Fruit fly (Drosophila melanogaster) whole organism, embryonic: Measurements from ENCODE around the gene slam.
A peak's percentile ranks its signal among the peaks of the same experiment; 100 is the strongest.

Source experiments
- Awh ChIP-seq: fragments of 200-800 bp; sonication (Bioruptor generic); IDR thresholded peaks from 2 replicates; pipeline ENCODE4, ENCODE4 v1.3.6; 2022; ENCODE audit warnings: missing biosample characterization, missing genetic modification characterization
- B-H2 ChIP-seq: fragments of 200-800 bp; sonication (Bioruptor generic); optimal IDR thresholded peaks from 2 replicates; lab custom pipeline; 2018; ENCODE audit warnings: missing biosample characterization, mild to moderate bottlenecking, missing genetic modification characterization
- BEAF-32 ChIP-seq: fragments of 200-800 bp; sonication (Bioruptor generic); optimal IDR thresholded peaks from 3 replicates; lab custom pipeline; 2017; ENCODE audit warnings: missing biosample characterization, missing genetic modification characterization, mild to moderate bottlenecking, moderate library complexity, missing genetic modification reagents
- CG10321 ChIP-seq: fragments of 200-800 bp; sonication (Bioruptor generic); IDR thresholded peaks from 2 replicates; pipeline ENCODE4 v1.3.6; 2022; ENCODE audit warnings: missing biosample characterization, missing genetic modification characterization
- CG10654 ChIP-seq: fragments of 200-800 bp; sonication (Bioruptor generic); optimal IDR thresholded peaks from 2 replicates; lab custom pipeline; 2016; ENCODE audit warnings: missing biosample characterization, missing genetic modification characterization
- CG12299 ChIP-seq: fragments of 200-800 bp; sonication (Bioruptor generic); optimal IDR thresholded peaks from 2 replicates; lab custom pipeline; 2018; ENCODE audit warnings: missing biosample characterization, mild to moderate bottlenecking, missing genetic modification characterization
- CG12659 ChIP-seq: fragments of 200-800 bp; sonication (Bioruptor generic); optimal IDR thresholded peaks from 3 replicates; lab custom pipeline; 2017; ENCODE audit warnings: mild to moderate bottlenecking, missing biosample characterization, missing genetic modification reagents, missing genetic modification characterization
- CG13296 ChIP-seq: fragments of 200-800 bp; sonication (Bioruptor generic); optimal IDR thresholded peaks from 3 replicates; lab custom pipeline; 2018; ENCODE audit warnings: missing biosample characterization, mild to moderate bottlenecking, missing genetic modification characterization
- CG14050 ChIP-seq: fragments of 200-800 bp; sonication (Bioruptor generic); IDR thresholded peaks from 3 replicates; pipeline ENCODE4 v1.3.6; 2022; ENCODE audit warnings: missing biosample characterization, missing genetic modification characterization
- CG14441 ChIP-seq: fragments of 200-800 bp; sonication (Bioruptor generic); IDR thresholded peaks from 2 replicates; pipeline ENCODE4 v1.3.6; 2022; ENCODE audit warnings: missing biosample characterization, missing genetic modification characterization
- CG15601 ChIP-seq: fragments of 200-800 bp; sonication (Bioruptor generic); optimal IDR thresholded peaks from 3 replicates; lab custom pipeline; 2019; ENCODE audit warnings: missing biosample characterization, mild to moderate bottlenecking, missing genetic modification characterization, moderate library complexity
- CG17186 ChIP-seq: fragments of 200-800 bp; sonication (Bioruptor generic); optimal IDR thresholded peaks from 3 replicates; lab custom pipeline; 2017; ENCODE audit warnings: missing biosample characterization, missing genetic modification reagents, missing genetic modification characterization
- CG17359 ChIP-seq: fragments of 200-800 bp; sonication (Bioruptor generic); optimal IDR thresholded peaks from 3 replicates; lab custom pipeline; 2018; ENCODE audit warnings: missing biosample characterization, mild to moderate bottlenecking, missing genetic modification characterization, moderate library complexity
- CG18262 ChIP-seq: fragments of 200-800 bp; optimal IDR thresholded peaks from 3 replicates; lab custom pipeline; 2019; ENCODE audit warnings: missing biosample characterization, mild to moderate bottlenecking, missing genetic modification characterization, moderate library complexity
- CG18476 ChIP-seq: fragments of 200-800 bp; sonication (Bioruptor generic); optimal IDR thresholded peaks from 2 replicates; lab custom pipeline; 2016; ENCODE audit warnings: missing biosample characterization, mild to moderate bottlenecking, missing genetic modification characterization
- CG18619 ChIP-seq: fragments of 200-800 bp; sonication (Bioruptor generic); optimal IDR thresholded peaks from 3 replicates; lab custom pipeline; 2017; ENCODE audit warnings: missing biosample characterization, mild to moderate bottlenecking, missing genetic modification characterization
- CG30431 ChIP-seq: fragments of 200-800 bp; sonication (Bioruptor generic); optimal IDR thresholded peaks from 2 replicates; lab custom pipeline; 2017; ENCODE audit warnings: missing biosample characterization, missing genetic modification characterization
- CG3281 ChIP-seq: fragments of 200-800 bp; sonication (Bioruptor generic); optimal IDR thresholded peaks from 3 replicates; lab custom pipeline; 2017; ENCODE audit warnings: missing biosample characterization, mild to moderate bottlenecking, missing genetic modification characterization
- CG33557 ChIP-seq: fragments of 200-800 bp; sonication (Bioruptor generic); optimal IDR thresholded peaks from 2 replicates; lab custom pipeline; 2019; ENCODE audit warnings: missing biosample characterization, mild to moderate bottlenecking, missing genetic modification characterization, moderate library complexity
- CG4617 ChIP-seq: fragments of 200-800 bp; sonication (Bioruptor generic); optimal IDR thresholded peaks from 3 replicates; lab custom pipeline; 2016; ENCODE audit warnings: missing biosample characterization, missing genetic modification characterization, borderline replicate concordance
- CG6765 ChIP-seq: fragments of 200-800 bp; sonication (Bioruptor generic); optimal IDR thresholded peaks from 3 replicates; lab custom pipeline; 2017; ENCODE audit warnings: missing biosample characterization, mild to moderate bottlenecking, missing genetic modification characterization
- CG7556 ChIP-seq: fragments of 200-800 bp; sonication (Bioruptor generic); optimal IDR thresholded peaks from 2 replicates; lab custom pipeline; 2017; ENCODE audit warnings: missing biosample characterization, mild to moderate bottlenecking, missing genetic modification characterization
- CG8359 ChIP-seq: fragments of 200-800 bp; sonication (Bioruptor generic); optimal IDR thresholded peaks from 2 replicates; lab custom pipeline; 2017; ENCODE audit warnings: missing biosample characterization, mild to moderate bottlenecking, missing genetic modification characterization, borderline replicate concordance
- CG8765 ChIP-seq: fragments of 200-800 bp; sonication (Bioruptor generic); IDR thresholded peaks from 2 replicates; pipeline ENCODE4 v1.3.6; 2022; ENCODE audit warnings: missing biosample characterization, missing genetic modification characterization
- CG8924 ChIP-seq: fragments of 200-800 bp; optimal IDR thresholded peaks from 3 replicates; lab custom pipeline; 2019; ENCODE audit warnings: missing biosample characterization, mild to moderate bottlenecking, missing genetic modification characterization, moderate library complexity
- CG8944 ChIP-seq: fragments of 200-800 bp; sonication (Bioruptor generic); optimal IDR thresholded peaks from 3 replicates; lab custom pipeline; 2016; ENCODE audit warnings: missing biosample characterization, missing genetic modification characterization
- CG9215 ChIP-seq: fragments of 200-800 bp; sonication (Bioruptor generic); IDR thresholded peaks from 2 replicates; pipeline ENCODE4 v1.3.6; 2022; ENCODE audit warnings: missing biosample characterization, missing genetic modification characterization
- Dll ChIP-seq: fragments of 200-800 bp; sonication (Bioruptor generic); IDR thresholded peaks from 4 replicates; pipeline ENCODE4 v1.3.6; 2022; ENCODE audit warnings: missing biosample characterization, missing genetic modification characterization; ENCODE audit not compliant: partially characterized antibody
- Doc2 ChIP-seq: fragments of 200-800 bp; sonication (Bioruptor generic); IDR thresholded peaks from 2 replicates; pipeline ENCODE4 v1.3.6; 2022; ENCODE audit warnings: missing biosample characterization, missing genetic modification characterization
- Scr ChIP-seq: fragments of 200-800 bp; sonication (Bioruptor generic); IDR thresholded peaks from 2 replicates; pipeline ENCODE4 v1.3.6; 2022; ENCODE audit warnings: missing biosample characterization, missing genetic modification characterization; ENCODE audit not compliant: partially characterized antibody
- Trl ChIP-seq, 3 experiments: fragments of >200 bp in 2 of 3; fragments of 200-800 bp in 1 of 3; sonication (Bioruptor generic) in 1 of 3; optimal IDR thresholded peaks; 2 replicates in 1 of 3; 3 replicates in 2 of 3; lab custom pipeline; 2016 to 2017; ENCODE audit warnings: missing biosample characterization in 1 of 3, missing genetic modification characterization in 1 of 3
- abd-A ChIP-seq: fragments of 200-800 bp; sonication (Bioruptor generic); optimal IDR thresholded peaks from 3 replicates; lab custom pipeline; 2019; ENCODE audit warnings: missing biosample characterization, mild to moderate bottlenecking, missing genetic modification characterization, moderate library complexity
- ash1 ChIP-seq: fragments of 200-800 bp; sonication (Bioruptor generic); optimal IDR thresholded peaks from 2 replicates; lab custom pipeline; 2018; ENCODE audit warnings: missing biosample characterization, mild to moderate bottlenecking, missing genetic modification characterization
- bowl ChIP-seq: fragments of 200-800 bp; sonication (Bioruptor generic); IDR thresholded peaks from 2 replicates; pipeline ENCODE4 v1.3.6; 2022; ENCODE audit warnings: missing biosample characterization, missing genetic modification characterization
- cato ChIP-seq: fragments of 200-800 bp; sonication (Bioruptor generic); optimal IDR thresholded peaks from 2 replicates; lab custom pipeline; 2016; ENCODE audit warnings: missing biosample characterization, missing genetic modification characterization, borderline replicate concordance
- cg ChIP-seq: fragments of 200-800 bp; sonication (Bioruptor generic); optimal IDR thresholded peaks from 3 replicates; lab custom pipeline; 2019; ENCODE audit warnings: missing biosample characterization, mild to moderate bottlenecking, missing genetic modification characterization, moderate library complexity
- ci ChIP-seq: fragments of 200-800 bp; sonication (Bioruptor generic); IDR thresholded peaks from 3 replicates; pipeline ENCODE4 v1.3.6; 2022; ENCODE audit warnings: missing biosample characterization, missing genetic modification characterization
- dysf ChIP-seq: fragments of 200-800 bp; sonication (Bioruptor generic); IDR thresholded peaks from 3 replicates; pipeline ENCODE4 v1.3.6; 2022; ENCODE audit warnings: missing biosample characterization, missing genetic modification characterization
- ftz-f1 ChIP-seq: fragments of 200-800 bp; sonication (Bioruptor generic); optimal IDR thresholded peaks from 2 replicates; lab custom pipeline; 2016; ENCODE audit warnings: missing biosample characterization, missing genetic modification characterization
- lola ChIP-seq, 3 experiments: fragments of >200 bp in 2 of 3; fragments of 200-800 bp in 1 of 3; sonication (Bioruptor generic) in 1 of 3; optimal IDR thresholded peaks; 2 replicates each; lab custom pipeline; 2017 to 2019; ENCODE audit warnings: missing biosample characterization in 3 of 3, missing genetic modification characterization in 3 of 3, mild to moderate bottlenecking in 1 of 3, moderate library complexity in 1 of 3
- luna ChIP-seq: fragments of 200-800 bp; sonication (Bioruptor generic); optimal IDR thresholded peaks from 2 replicates; lab custom pipeline; 2016; ENCODE audit warnings: missing biosample characterization, missing genetic modification characterization
- mam ChIP-seq: fragments of 200-800 bp; sonication (Bioruptor generic); optimal IDR thresholded peaks from 3 replicates; lab custom pipeline; 2016; ENCODE audit warnings: missing biosample characterization, missing genetic modification characterization
- seq ChIP-seq: fragments of 200-800 bp; sonication (Bioruptor generic); IDR thresholded peaks from 2 replicates; pipeline ENCODE4 v1.3.6; 2022; ENCODE audit warnings: missing biosample characterization, missing genetic modification characterization
- sim ChIP-seq: fragments of 200-800 bp; sonication (Bioruptor generic); IDR thresholded peaks from 2 replicates; pipeline ENCODE4 v1.3.6; 2022; ENCODE audit warnings: missing biosample characterization, missing genetic modification characterization
- sisA ChIP-seq: fragments of 200-800 bp; sonication (Bioruptor generic); IDR thresholded peaks from 2 replicates; pipeline ENCODE4 v1.3.6; 2022; ENCODE audit warnings: missing biosample characterization, missing genetic modification characterization
- sug ChIP-seq: fragments of 200-800 bp; optimal IDR thresholded peaks from 2 replicates; lab custom pipeline; 2019; ENCODE audit warnings: missing biosample characterization, mild to moderate bottlenecking, missing genetic modification characterization, moderate library complexity
- tgo ChIP-seq: fragments of 200-800 bp; sonication (Bioruptor generic); IDR thresholded peaks from 3 replicates; pipeline ENCODE4 v1.3.6; 2022; ENCODE audit warnings: missing biosample characterization, missing genetic modification characterization
- trem ChIP-seq: fragments of 200-800 bp; optimal IDR thresholded peaks from 3 replicates; lab custom pipeline; 2019; ENCODE audit warnings: missing biosample characterization, mild to moderate bottlenecking, missing genetic modification characterization, moderate library complexity
- tup ChIP-seq: fragments of 200-800 bp; sonication (Bioruptor generic); optimal IDR thresholded peaks from 2 replicates; lab custom pipeline; 2016; ENCODE audit warnings: missing biosample characterization, mild to moderate bottlenecking, missing genetic modification characterization, moderate library complexity
- unpg ChIP-seq: fragments of 200-800 bp; sonication (Bioruptor generic); optimal IDR thresholded peaks from 3 replicates; lab custom pipeline; 2018; ENCODE audit warnings: missing biosample characterization, mild to moderate bottlenecking, missing genetic modification characterization, moderate library complexity

slam gene

dm6 chr2L:6351809-6352182 is 20.4 kb upstream of the slam start (continued):
- peak; percentile 48 for TF ChIP-seq CG30431 (GFP tag; lab: Kevin White, UChicago)
- peak; percentile 91 for TF ChIP-seq CG9215 (GFP tag; lab: Robert Waterston, UW)
- no peak for TF ChIP-seq Dll (GFP tag; lab: Robert Waterston, UW)
- peak; percentile 88 for TF ChIP-seq tgo (GFP tag; lab: Robert Waterston, UW)
- peak; percentile 96 for TF ChIP-seq mam (GFP tag; lab: Kevin White, UChicago)
- TF ChIP-seq ci (GFP tag; lab: Robert Waterston, UW) = peak; percentile 47; the same call in 1 of the 3 replicates
- peak; percentile 38 for TF ChIP-seq CG4617
- peak; percentile 87 for TF ChIP-seq CG12659 (GFP tag; lab: Kevin White, UChicago)
- peak; percentile 72 for TF ChIP-seq CG10654 (GFP tag; lab: Kevin White, UChicago)
- peak; percentile 87 for TF ChIP-seq CG12299
- TF ChIP-seq cg = no peak
- TF ChIP-seq dysf (GFP tag; lab: Robert Waterston, UW) = peak; percentile 94
- no peak for TF ChIP-seq Awh (GFP tag; lab: Robert Waterston, UW)
- peak; percentile 88 for TF ChIP-seq CG14441 (GFP tag; lab: Robert Waterston, UW)
- peak; percentile 70; the same call in 2 of the 3 replicates for TF ChIP-seq CG14050 (GFP tag; lab: Robert Waterston, UW)
- TF ChIP-seq Doc2 (GFP tag; lab: Robert Waterston, UW) = peak; percentile 63
- TF ChIP-seq CG6765 = peak; percentile 59
- peak; percentile 86 for TF ChIP-seq CG13296 (GFP tag; lab: Kevin White, UChicago)
- no peak for TF ChIP-seq ash1
- TF ChIP-seq Trl (optimal IDR thresholded peaks at IDR 0.05; lab: Kevin White, UChicago) = no peak
- peak; percentile 69 for TF ChIP-seq Trl (GFP tag; optimal IDR thresholded peaks at IDR 0.05; lab: Kevin White, UChicago)
- TF ChIP-seq sim (GFP tag; lab: Robert Waterston, UW) = no peak; the same call in 1 of the 2 replicates
- TF ChIP-seq BEAF-32 = no peak
- TF ChIP-seq CG3281 (GFP tag; lab: Kevin White, UChicago) = peak; percentile 90
- no peak for TF ChIP-seq CG10321 (GFP tag; lab: Robert Waterston, UW)
- peak; percentile 46 for TF ChIP-seq CG15601 (tag; lab: Kevin White, UChicago)
- TF ChIP-seq CG33557 (GFP tag; lab: Kevin White, UChicago) = no peak
- peak; percentile 16 for TF ChIP-seq trem (tag; lab: Kevin White, UChicago)
- TF ChIP-seq abd-A (tag; lab: Kevin White, UChicago) = no peak
- TF ChIP-seq luna (GFP tag; lab: Kevin White, UChicago) = peak; percentile 73
- no peak for TF ChIP-seq ftz-f1
- TF ChIP-seq sisA = peak; percentile 91
- TF ChIP-seq lola (GFP tag; optimal IDR thresholded peaks at IDR 0.05; lab: Kevin White, UChicago) = peak in 1 of 3 experiments; percentile 35
- peak; percentile 83 for TF ChIP-seq unpg (GFP tag; lab: Kevin White, UChicago)
- peak; percentile 62 for TF ChIP-seq CG8944 (GFP tag; lab: Kevin White, UChicago)
- TF ChIP-seq tup (GFP tag; lab: Kevin White, UChicago) = peak; percentile 38
- peak; percentile 5 for TF ChIP-seq CG17186 (GFP tag; lab: Kevin White, UChicago)
- TF ChIP-seq Scr = no peak; the same call in 1 of the 2 replicates

dm6 chr2L:6354231-6354630 is 18.0 kb upstream of the slam start, which contains the start of gene ppk7:
TSS of gene ppk7 (minus strand) at chr2L:6354331.
- TF ChIP-seq CG8765 (no peak), CG18262 (no peak), seq (no peak), CG18476 (GFP tag; lab: Kevin White, UChicago) (no peak), CG8359 (GFP tag; lab: Kevin White, UChicago) (no peak), cato (GFP tag; lab: Kevin White, UChicago) (no peak), bowl (GFP tag; lab: Robert Waterston, UW) (no peak), B-H2 (GFP tag; lab: Kevin White, UChicago) (no peak), CG8924 (tag; lab: Kevin White, UChicago) (no peak), CG17359 (tag; lab: Kevin White, UChicago) (no peak), CG7556 (GFP tag; lab: Kevin White, UChicago) (no peak), CG18619 (GFP tag; lab: Kevin White, UChicago) (no peak), sug (tag; lab: Kevin White, UChicago) (no peak)
